Fruit fly (Drosophila melanogaster) ovary, adult (tissue): ENCODE results near the gene CG7601.

ENCODE experiments used
- CG17801 ChIP-seq: fragments of 200-800 bp; optimal IDR thresholded peaks from 2 replicates; lab custom pipeline; 2019; ENCODE audit warnings: missing biosample characterization, mild to moderate bottlenecking, missing genetic modification characterization, moderate library complexity; ENCODE audit not compliant: partially characterized antibody

Gene CG7601

DNA sequence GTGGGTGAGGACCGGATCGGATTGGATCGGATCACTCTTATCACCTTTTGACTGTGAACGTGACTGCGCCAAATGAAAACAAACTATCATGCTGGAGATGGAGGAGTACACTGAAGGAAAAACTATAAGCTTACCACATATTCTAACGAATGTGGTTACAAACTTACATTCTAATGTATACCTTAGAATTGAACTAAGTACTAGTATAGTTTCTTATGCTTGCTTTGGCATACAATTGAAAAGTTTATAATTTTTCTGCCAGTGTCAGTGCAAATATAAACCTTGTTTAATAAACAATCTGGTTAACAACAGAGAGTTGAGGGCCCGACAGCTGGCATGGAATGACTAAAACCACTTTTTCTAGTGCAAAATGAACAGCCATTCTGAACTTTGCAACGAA is 19.0 kb downstream of the CG7601 start:
- no peak for TF ChIP-seq CG17801 (GFP tag; lab: Kevin White, UChicago)

DNA sequence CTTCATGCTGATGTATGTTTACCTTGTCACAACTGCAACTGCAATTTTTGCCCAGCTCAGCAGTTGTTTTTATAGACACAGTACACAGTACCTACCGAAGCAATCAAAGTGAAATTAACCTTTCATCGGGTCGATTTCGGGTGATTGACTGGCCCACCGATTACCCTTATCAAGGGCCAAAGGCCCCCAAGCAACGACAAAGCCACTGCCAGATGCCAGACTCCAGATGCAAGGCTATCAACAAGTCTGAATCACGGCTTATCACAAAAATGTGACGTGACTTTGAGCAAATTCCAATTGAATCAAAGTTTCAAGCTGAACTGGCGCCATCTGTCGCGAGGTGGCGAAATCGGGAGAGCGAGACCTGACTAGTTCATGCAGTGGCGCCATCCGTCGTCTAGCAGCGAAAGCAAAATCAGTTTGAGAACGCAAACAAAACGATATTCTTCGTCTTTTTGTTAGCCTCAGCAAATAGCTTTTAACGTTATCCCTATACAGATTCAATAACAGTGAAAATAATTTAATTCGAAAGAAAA is 19.7 kb downstream of the CG7601 start, which contains the start of gene Obp99b:
Gene Obp99b, minus strand, starts transcription at position 115 of the 536 bp plus-strand sequence.
- TF ChIP-seq CG17801 (GFP tag; lab: Kevin White, UChicago), result no peak

DNA sequence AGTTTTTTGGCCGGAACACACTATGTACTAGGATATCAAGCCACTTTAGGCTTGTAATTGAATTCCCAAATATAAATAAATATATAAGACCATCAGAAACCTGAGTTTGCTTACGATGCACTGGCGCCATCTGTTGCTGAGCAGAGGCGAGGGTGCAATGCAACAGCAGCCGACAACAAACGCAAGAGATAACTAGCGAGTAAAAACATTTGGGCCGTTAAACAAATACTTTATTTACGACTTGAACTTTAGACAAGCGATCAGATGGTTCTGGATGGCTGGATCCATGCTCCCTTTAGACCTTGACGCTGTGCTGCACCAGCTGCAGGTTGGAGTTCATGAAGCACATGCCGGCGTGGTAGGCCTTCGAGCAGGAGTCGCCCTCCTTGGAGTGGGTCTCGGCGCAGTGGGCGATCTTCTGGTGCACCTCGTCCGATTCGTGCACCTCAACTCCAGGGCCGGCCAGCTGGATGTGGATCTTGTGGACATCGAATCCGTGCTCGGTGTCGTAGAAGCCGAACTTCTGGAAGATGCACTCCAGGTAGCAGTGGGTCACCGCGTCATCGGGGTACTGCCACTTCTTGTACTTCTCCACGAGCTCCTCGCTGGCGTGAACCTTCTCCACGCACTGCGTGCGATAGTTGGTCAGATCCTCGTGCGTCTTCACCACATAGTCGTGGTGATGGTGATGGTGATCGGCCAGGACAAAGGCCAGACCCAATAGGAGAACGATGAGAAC is 20.3 kb downstream of the CG7601 start:
- no peak for TF ChIP-seq CG17801 (GFP tag; lab: Kevin White, UChicago)

DNA sequence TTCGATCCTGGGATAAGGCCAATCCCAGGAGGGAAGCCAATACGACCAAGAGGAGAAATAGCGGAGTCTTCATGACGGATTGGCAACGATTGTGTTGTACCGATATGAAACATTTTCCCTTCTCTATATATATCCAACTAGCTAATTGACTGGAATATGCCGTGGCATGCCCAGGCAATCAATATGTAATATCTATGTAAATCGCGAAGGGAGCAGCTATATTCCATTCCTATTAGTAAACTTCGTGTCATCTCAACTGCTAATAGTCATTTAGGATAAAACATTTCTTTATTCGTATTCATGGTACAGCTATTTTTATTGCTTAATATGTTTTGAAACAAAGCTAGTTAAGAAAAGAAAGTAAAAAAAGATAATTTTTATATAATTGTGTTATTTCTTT is 21.3 kb downstream of the CG7601 start, which contains the start of gene Dup99B:
Gene Dup99B, minus strand, starts transcription at position 101 of the 400 bp plus-strand sequence.
- TF ChIP-seq CG17801 (GFP tag; lab: Kevin White, UChicago), result no peak

DNA sequence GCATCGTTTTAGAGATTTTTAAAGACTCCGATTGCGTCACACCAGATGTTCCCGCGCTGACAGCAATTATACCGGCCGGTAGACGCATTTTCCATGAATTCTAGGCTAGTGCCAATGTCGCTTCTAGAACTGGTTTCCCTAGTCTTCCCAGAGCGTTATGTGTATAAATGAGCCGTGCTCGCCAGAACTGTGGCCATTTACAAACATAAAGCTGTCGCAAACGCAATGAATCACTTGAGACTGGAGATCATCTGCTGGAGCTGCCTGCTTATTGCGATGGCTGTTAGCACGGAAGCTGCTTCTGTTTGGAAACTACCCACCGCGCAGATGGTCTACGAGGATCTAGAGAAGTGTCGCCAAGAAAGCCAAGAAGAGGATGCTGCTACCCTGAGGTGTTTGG is 22.2 kb downstream of the CG7601 start, which contains the start of gene Obp99d:
Gene Obp99d, plus strand, starts transcription at position 192 of the 400 bp plus-strand sequence.
- TF ChIP-seq CG17801 (GFP tag; lab: Kevin White, UChicago), result no peak

DNA sequence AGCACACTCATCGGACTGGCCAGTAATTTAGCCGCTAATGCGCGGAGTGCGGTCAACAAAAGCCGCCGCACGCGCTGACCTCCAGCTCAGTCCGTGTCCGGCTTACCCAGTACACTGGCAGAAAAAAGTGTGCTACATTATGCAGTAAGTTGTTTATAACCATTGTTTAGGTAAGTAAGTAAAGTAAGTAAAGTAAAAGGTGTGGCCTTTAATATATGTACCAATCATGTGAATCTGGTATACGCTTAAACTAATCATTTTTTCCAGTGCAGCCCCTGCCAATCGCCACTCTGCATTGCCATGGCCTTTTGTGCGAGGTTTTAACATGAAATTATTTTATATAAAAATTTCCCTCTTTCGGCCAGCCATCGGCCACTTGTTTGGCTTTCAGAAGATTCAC is 25.1 kb downstream of the CG7601 start:
- TF ChIP-seq CG17801 (GFP tag; lab: Kevin White, UChicago), result no peak

DNA sequence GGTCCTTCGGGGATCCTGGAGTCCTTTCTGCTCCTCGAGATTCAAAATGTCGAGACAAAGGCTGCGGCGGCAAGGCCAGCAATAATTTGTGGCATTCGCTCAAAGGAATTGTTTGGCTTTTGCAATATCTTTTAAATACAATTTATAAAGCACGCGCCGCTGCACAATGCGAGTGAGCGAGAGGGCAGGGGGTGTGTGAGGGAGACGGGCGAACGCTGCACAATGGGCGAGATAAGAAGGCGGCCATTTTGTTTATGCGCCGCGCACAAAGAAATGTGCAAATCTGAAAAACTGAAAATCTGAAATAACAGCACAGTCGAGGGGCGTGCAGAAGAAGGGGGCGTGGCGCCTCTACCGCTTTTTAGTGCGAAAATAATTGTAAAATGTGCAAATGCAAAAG is 28.2 kb downstream of the CG7601 start:
- TF ChIP-seq CG17801 (GFP tag; lab: Kevin White, UChicago), result no peak

DNA sequence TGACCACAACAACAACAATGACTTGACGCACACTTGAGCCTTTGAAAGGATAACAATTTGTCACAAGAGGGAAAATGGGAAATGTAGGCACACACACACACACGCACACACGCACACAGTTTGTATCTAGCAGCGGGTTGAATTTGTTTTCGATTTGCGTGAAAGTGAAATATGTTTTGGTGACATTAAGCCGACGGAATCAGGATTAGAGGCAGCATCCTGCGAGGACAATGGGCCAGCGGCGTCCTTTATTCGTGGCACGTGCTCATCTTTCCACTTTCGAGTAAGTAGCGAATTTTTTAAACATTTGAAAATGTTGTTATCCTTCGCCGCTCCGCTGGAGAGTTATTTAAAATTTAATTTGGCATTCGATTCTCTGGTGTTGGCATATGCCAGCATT is 29.3 kb downstream of the CG7601 start:
- TF ChIP-seq CG17801 (GFP tag; lab: Kevin White, UChicago), result no peak

DNA sequence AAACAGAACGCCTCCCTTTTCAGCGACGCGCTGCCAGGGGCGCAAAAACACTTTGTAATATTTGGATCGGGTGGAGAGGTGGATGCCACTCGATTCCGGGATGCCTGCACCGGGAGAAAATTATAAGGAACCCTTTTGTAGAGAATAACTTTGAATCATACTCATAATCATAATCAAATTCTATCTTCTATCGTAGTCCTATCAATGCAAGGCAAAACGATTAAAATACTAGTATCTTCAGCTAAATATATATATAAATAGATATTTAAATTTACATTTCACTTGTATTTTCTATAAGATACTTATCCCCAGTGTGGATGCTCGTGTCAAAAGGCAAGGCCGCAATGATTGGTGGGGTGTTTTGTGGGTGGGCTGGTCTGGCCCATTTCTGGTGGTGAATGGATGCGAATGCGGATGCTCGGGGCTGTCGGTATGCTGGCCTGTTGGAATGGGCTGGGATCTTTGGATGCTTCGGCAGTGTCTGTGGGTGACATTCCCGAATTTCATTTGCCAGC is 30.7 kb downstream of the CG7601 start:
- no peak for TF ChIP-seq CG17801 (GFP tag; lab: Kevin White, UChicago)

DNA sequence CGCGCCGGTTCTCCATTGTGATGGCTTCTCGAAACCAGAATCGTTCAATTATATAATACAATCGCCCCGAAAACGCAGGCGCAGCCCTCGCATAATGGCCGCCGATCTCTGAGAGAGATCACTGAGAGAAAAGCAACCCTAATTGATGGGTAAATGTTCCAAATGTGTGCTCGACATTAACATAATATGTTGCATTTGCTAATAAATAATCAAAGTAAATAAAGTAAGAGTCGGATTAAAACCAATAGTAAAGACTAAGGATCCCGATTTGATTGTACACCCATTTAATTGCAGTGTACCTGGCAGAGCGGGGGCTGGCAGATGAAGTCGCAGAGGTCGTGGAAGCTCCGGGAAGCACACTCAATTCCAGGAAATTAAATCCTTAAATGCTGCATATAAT is 32.0 kb downstream of the CG7601 start:
- no peak for TF ChIP-seq CG17801 (GFP tag; lab: Kevin White, UChicago)

DNA sequence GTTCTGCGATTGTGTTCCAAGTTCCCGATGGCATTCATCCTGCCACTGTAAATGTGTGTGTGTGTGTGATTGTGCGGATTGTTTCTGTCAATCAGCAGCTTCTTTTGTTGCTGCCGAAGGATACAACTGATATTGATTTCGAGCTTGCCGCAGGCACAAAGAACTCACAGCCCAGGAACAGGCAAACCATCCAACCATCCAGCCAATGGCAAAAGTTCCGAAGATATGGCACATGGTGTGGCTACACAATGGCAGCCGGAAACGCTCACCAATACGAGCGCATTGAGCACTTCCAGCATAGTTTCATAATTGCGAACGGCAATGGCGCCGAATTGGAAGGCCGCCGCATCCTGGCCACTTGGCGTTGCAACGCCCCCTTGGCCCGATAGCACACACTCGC is 34.8 kb downstream of the CG7601 start:
- TF ChIP-seq CG17801 (GFP tag; lab: Kevin White, UChicago), result no peak

DNA sequence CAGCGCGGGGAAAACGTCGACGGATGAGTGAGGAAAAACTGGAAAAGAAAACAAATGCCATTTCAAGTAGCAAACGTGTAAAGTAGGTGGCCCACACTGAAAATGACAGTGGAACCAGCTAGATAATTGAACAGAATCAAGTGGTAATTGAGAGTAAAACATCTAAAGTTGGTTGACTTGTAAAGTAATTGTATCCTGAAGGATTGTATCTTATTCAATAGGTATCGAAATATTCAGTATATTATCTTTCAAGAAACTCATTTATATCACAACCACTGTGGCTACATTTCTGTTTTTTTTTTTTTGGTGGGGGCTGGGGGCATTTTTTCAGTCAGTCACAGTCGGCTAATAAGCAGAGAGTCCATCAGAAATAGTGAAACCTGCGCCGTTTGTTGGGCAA is 37.3 kb downstream of the CG7601 start:
- TF ChIP-seq CG17801 (GFP tag; lab: Kevin White, UChicago), result no peak

DNA sequence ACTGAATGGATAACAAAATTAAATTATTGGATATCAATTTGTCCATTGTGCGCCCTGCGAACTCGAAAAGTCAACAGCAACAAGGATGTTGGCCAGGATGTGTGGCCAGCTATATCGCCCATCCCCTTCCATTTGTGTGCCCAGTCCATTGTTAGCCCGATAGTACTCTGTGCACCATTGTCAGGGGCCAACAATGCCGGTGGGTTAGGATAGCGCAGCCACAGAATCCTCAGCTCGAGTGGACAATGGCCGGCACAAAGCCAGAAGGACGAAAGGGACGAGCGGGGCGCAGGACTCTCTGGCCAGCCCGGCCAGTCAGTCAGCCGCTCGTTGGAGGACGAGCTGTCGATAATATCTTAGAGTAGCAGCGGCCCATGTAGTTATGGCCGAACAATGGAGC is 38.7 kb downstream of the CG7601 start:
- TF ChIP-seq CG17801 (GFP tag; lab: Kevin White, UChicago), result no peak

DNA sequence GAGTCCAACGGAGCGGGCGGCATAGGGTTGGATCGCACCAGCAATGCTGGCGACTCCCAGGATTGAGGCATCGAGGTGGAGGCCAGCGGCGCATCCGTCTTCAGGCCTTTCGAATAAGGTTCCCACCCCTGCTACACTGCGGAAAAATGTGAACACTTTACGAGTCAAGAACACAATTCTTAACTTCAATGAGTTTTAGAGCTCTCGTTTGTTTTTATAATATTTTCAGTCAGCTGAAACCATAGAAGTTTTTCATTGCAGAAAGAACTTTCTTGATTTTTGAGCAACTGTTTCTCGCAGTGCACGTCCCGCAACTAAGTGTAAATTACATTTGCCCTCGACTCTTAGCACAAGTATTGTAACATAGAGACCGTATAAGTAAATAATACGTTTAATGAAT is 40.2 kb downstream of the CG7601 start:
- no peak for TF ChIP-seq CG17801 (GFP tag; lab: Kevin White, UChicago)

DNA sequence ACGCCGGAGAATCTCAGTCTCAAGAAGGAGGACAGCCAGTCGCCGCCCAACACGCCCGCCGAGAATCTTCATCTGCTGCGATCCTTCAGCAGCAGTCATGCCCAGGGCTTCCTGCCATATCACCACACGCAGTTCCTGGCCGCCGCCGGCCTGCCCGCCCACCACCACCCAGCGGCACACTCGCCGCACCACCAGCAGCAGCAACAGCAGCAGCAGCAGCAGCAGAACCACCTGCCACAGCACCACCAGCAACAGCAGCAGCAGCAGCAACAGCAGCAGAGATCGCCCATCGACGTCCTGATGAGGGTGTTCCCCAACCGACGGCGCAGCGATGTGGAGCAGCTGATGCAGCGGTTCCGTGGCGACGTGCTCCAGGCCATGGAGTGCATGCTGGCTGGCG is 40.8 kb downstream of the CG7601 start:
- TF ChIP-seq CG17801 (GFP tag; lab: Kevin White, UChicago), result no peak
